Fruit fly (Drosophila melanogaster) whole organism, embryonic: ENCODE results near the gene beat-Vc.

Experiments used
- ATbp ChIP-seq: fragments of 200-800 bp; sonication (Bioruptor generic); optimal IDR thresholded peaks from 2 replicates; lab custom pipeline; 2017; ENCODE audit warnings: missing biosample characterization, mild to moderate bottlenecking, missing genetic modification characterization, missing genetic modification reagents
- Ada2b ChIP-seq: fragments of 200-800 bp; sonication (Bioruptor generic); IDR thresholded peaks from 2 replicates; pipeline ENCODE4 v1.3.6; 2022; ENCODE audit warnings: missing biosample characterization, missing genetic modification characterization
- Antp ChIP-seq: fragments of 200-800 bp; sonication (Bioruptor generic); optimal IDR thresholded peaks from 3 replicates; lab custom pipeline; 2016; ENCODE audit warnings: missing biosample characterization, missing genetic modification characterization
- Bteb2 ChIP-seq: fragments of 200-800 bp; sonication (Bioruptor generic); optimal IDR thresholded peaks from 2 replicates; lab custom pipeline; 2016; ENCODE audit warnings: missing biosample characterization, missing genetic modification characterization
- CG11504 ChIP-seq: fragments of 200-800 bp; sonication (Bioruptor generic); optimal IDR thresholded peaks from 3 replicates; lab custom pipeline; 2019; ENCODE audit warnings: missing biosample characterization, mild to moderate bottlenecking, missing genetic modification characterization, moderate library complexity
- CG1233 ChIP-seq: fragments of 200-800 bp; sonication (Bioruptor generic); optimal IDR thresholded peaks from 4 replicates; lab custom pipeline; 2018; ENCODE audit warnings: missing biosample characterization, mild to moderate bottlenecking, missing genetic modification characterization
- CG14441 ChIP-seq: fragments of 200-800 bp; sonication (Bioruptor generic); IDR thresholded peaks from 2 replicates; pipeline ENCODE4 v1.3.6; 2022; ENCODE audit warnings: missing biosample characterization, missing genetic modification characterization
- CG15269 ChIP-seq: fragments of 200-800 bp; sonication (Bioruptor generic); optimal IDR thresholded peaks from 2 replicates; lab custom pipeline; 2018; ENCODE audit warnings: missing biosample characterization, mild to moderate bottlenecking, missing genetic modification characterization, moderate library complexity
- CG16813 ChIP-seq: fragments of 200-800 bp; sonication (Bioruptor generic); IDR thresholded peaks from 3 replicates; pipeline ENCODE4 v1.3.6; 2022; ENCODE audit warnings: missing biosample characterization, missing genetic modification characterization; ENCODE audit not compliant: partially characterized antibody
- CG17328 ChIP-seq: fragments of 200-800 bp; sonication (Bioruptor generic); IDR thresholded peaks from 2 replicates; pipeline ENCODE4 v1.3.6; 2022; ENCODE audit warnings: missing biosample characterization, missing genetic modification characterization
- CG17359 ChIP-seq: fragments of 200-800 bp; sonication (Bioruptor generic); optimal IDR thresholded peaks from 3 replicates; lab custom pipeline; 2018; ENCODE audit warnings: missing biosample characterization, mild to moderate bottlenecking, missing genetic modification characterization, moderate library complexity
- CG1792 ChIP-seq: fragments of 200-800 bp; sonication (Bioruptor generic); optimal IDR thresholded peaks from 2 replicates; lab custom pipeline; 2016; ENCODE audit warnings: missing biosample characterization, missing genetic modification characterization
- CG32772 ChIP-seq: fragments of 200-800 bp; sonication (Bioruptor generic); IDR thresholded peaks from 2 replicates; pipeline ENCODE4 v1.3.6; 2022; ENCODE audit warnings: missing biosample characterization, missing genetic modification characterization
- CG6765 ChIP-seq: fragments of 200-800 bp; sonication (Bioruptor generic); optimal IDR thresholded peaks from 3 replicates; lab custom pipeline; 2017; ENCODE audit warnings: missing biosample characterization, mild to moderate bottlenecking, missing genetic modification characterization
- CG7839 ChIP-seq: fragments of 200-800 bp; sonication (Bioruptor generic); optimal IDR thresholded peaks from 3 replicates; lab custom pipeline; 2018; ENCODE audit warnings: missing biosample characterization, mild to moderate bottlenecking, missing genetic modification characterization, moderate library complexity
- CG8290 ChIP-seq, 3 experiments: fragments of 200-800 bp; sonication (Bioruptor generic); optimal IDR thresholded peaks; 2 replicates each; lab custom pipeline; 2016 to 2019; ENCODE audit warnings: missing biosample characterization in 3 of 3, missing genetic modification characterization in 3 of 3, mild to moderate bottlenecking in 2 of 3, moderate library complexity in 1 of 3
- CG9215 ChIP-seq: fragments of 200-800 bp; sonication (Bioruptor generic); IDR thresholded peaks from 2 replicates; pipeline ENCODE4 v1.3.6; 2022; ENCODE audit warnings: missing biosample characterization, missing genetic modification characterization
- CG9437 ChIP-seq: fragments of 200-800 bp; sonication (Bioruptor generic); optimal IDR thresholded peaks from 2 replicates; lab custom pipeline; 2018; ENCODE audit warnings: missing biosample characterization, mild to moderate bottlenecking, missing genetic modification characterization
- Dbx ChIP-seq: fragments of 200-800 bp; sonication (Bioruptor generic); IDR thresholded peaks from 3 replicates; pipeline ENCODE4 v1.3.6; 2022; ENCODE audit warnings: missing biosample characterization, missing genetic modification characterization
- Fer1 ChIP-seq: fragments of 200-800 bp; sonication (Bioruptor generic); optimal IDR thresholded peaks from 2 replicates; lab custom pipeline; 2017; ENCODE audit warnings: missing biosample characterization, mild to moderate bottlenecking, missing genetic modification characterization
- HLH3B ChIP-seq: fragments of 200-800 bp; sonication (Bioruptor generic); IDR thresholded peaks from 2 replicates; pipeline ENCODE4 v1.3.6; 2022; ENCODE audit warnings: missing biosample characterization, missing genetic modification characterization
- Hmr ChIP-seq: fragments of 200-800 bp; sonication (Bioruptor generic); optimal IDR thresholded peaks from 3 replicates; lab custom pipeline; 2017; ENCODE audit warnings: mild to moderate bottlenecking, missing biosample characterization, missing genetic modification reagents, missing genetic modification characterization
- Hr51 ChIP-seq, 2 experiments: fragments of 200-800 bp; sonication (Bioruptor generic); optimal IDR thresholded peaks; 2 replicates in 1 of 2; 3 replicates in 1 of 2; lab custom pipeline; 2016 to 2018; ENCODE audit warnings: missing biosample characterization in 2 of 2, missing genetic modification characterization in 2 of 2, mild to moderate bottlenecking in 1 of 2, moderate library complexity in 1 of 2
- Oaz ChIP-seq: fragments of 200-800 bp; sonication (Bioruptor generic); IDR thresholded peaks from 2 replicates; pipeline ENCODE4 v1.3.6; 2022; ENCODE audit warnings: missing biosample characterization, missing genetic modification characterization
- Poxn ChIP-seq: fragments of 200-800 bp; sonication (Bioruptor generic); IDR thresholded peaks from 2 replicates; pipeline ENCODE4 v1.3.6; 2022; ENCODE audit warnings: missing biosample characterization, missing genetic modification characterization
- Six4 ChIP-seq: fragments of 200-800 bp; sonication (Bioruptor generic); optimal IDR thresholded peaks from 2 replicates; lab custom pipeline; 2016; ENCODE audit warnings: missing biosample characterization, missing genetic modification characterization
- abd-A ChIP-seq: fragments of 200-800 bp; sonication (Bioruptor generic); optimal IDR thresholded peaks from 3 replicates; lab custom pipeline; 2019; ENCODE audit warnings: missing biosample characterization, mild to moderate bottlenecking, missing genetic modification characterization, moderate library complexity
- al ChIP-seq: fragments of 200-800 bp; sonication (Bioruptor generic); IDR thresholded peaks from 2 replicates; pipeline ENCODE4 v1.3.6; 2022; ENCODE audit warnings: missing biosample characterization, missing genetic modification characterization
- bab2 ChIP-seq: fragments of 200-800 bp; sonication (Bioruptor generic); optimal IDR thresholded peaks from 2 replicates; lab custom pipeline; 2016; ENCODE audit warnings: missing biosample characterization, missing genetic modification characterization
- bcd ChIP-seq: fragments of 200-800 bp; sonication (Bioruptor generic); optimal IDR thresholded peaks from 2 replicates; lab custom pipeline; 2017; ENCODE audit warnings: missing biosample characterization, mild to moderate bottlenecking, missing genetic modification characterization
- chif ChIP-seq, 2 experiments: fragments of 200-800 bp; sonication (Bioruptor generic); optimal IDR thresholded peaks; 3 replicates each; lab custom pipeline; 2016; ENCODE audit warnings: missing biosample characterization in 2 of 2, missing genetic modification characterization in 2 of 2
- dpn ChIP-seq, 2 experiments: fragments of 200-800 bp; sonication (Bioruptor generic); optimal IDR thresholded peaks; 3 replicates each; lab custom pipeline; 2016; ENCODE audit warnings: missing biosample characterization in 2 of 2, missing genetic modification characterization in 2 of 2
- dysf ChIP-seq: fragments of 200-800 bp; sonication (Bioruptor generic); IDR thresholded peaks from 3 replicates; pipeline ENCODE4 v1.3.6; 2022; ENCODE audit warnings: missing biosample characterization, missing genetic modification characterization
- esg ChIP-seq: fragments of 200-800 bp; sonication (Bioruptor generic); conservative IDR thresholded peaks from 2 replicates; pipeline ENCODE4 v1.3.6; 2022; ENCODE audit warnings: missing biosample characterization, missing genetic modification characterization
- fd96Cb ChIP-seq: fragments of 200-800 bp; sonication (Bioruptor generic); optimal IDR thresholded peaks from 2 replicates; lab custom pipeline; 2018; ENCODE audit warnings: missing biosample characterization, mild to moderate bottlenecking, missing genetic modification characterization, moderate library complexity
- ind ChIP-seq: fragments of 200-800 bp; sonication (Bioruptor generic); optimal IDR thresholded peaks from 3 replicates; lab custom pipeline; 2016; ENCODE audit warnings: missing biosample characterization, missing genetic modification characterization
- lab ChIP-seq: fragments of 200-800 bp; sonication (Bioruptor generic); optimal IDR thresholded peaks from 3 replicates; lab custom pipeline; 2017; ENCODE audit warnings: missing biosample characterization, missing genetic modification characterization, mild to moderate bottlenecking, moderate library complexity, missing genetic modification reagents
- onecut ChIP-seq: fragments of 200-800 bp; sonication (Bioruptor generic); IDR thresholded peaks from 2 replicates; pipeline ENCODE4 v1.3.6; 2022; ENCODE audit warnings: missing biosample characterization, missing genetic modification characterization
- pan ChIP-seq, 4 experiments: fragments of >200 bp in 3 of 4; fragments of 200-800 bp in 1 of 4; sonication (Bioruptor generic) in 1 of 4; optimal IDR thresholded peaks in 3 of 4; IDR thresholded peaks in 1 of 4; 2 replicates each; pipeline versions ENCODE4 v1.3.6 to Lab custom; 2017 to 2022; ENCODE audit warnings: missing biosample characterization in 2 of 4, missing genetic modification characterization in 2 of 4, mixed read lengths in 1 of 4
- peb ChIP-seq: fragments of 200-800 bp; sonication (Bioruptor generic); IDR thresholded peaks from 2 replicates; pipeline ENCODE4 v1.3.6; 2022; ENCODE audit warnings: missing biosample characterization, missing genetic modification characterization
- scrt ChIP-seq: fragments of 200-800 bp; sonication (Bioruptor generic); optimal IDR thresholded peaks from 2 replicates; lab custom pipeline; 2018; ENCODE audit warnings: missing biosample characterization, mild to moderate bottlenecking, missing genetic modification characterization, moderate library complexity
- sens ChIP-seq: fragments of 200-800 bp; sonication (Bioruptor generic); peaks from one replicate; lab custom pipeline; 2016; ENCODE audit warnings: missing biosample characterization, missing genetic modification characterization
- seq ChIP-seq: fragments of 200-800 bp; sonication (Bioruptor generic); IDR thresholded peaks from 2 replicates; pipeline ENCODE4 v1.3.6; 2022; ENCODE audit warnings: missing biosample characterization, missing genetic modification characterization
- sisA ChIP-seq: fragments of 200-800 bp; sonication (Bioruptor generic); IDR thresholded peaks from 2 replicates; pipeline ENCODE4 v1.3.6; 2022; ENCODE audit warnings: missing biosample characterization, missing genetic modification characterization
- unpg ChIP-seq: fragments of 200-800 bp; sonication (Bioruptor generic); optimal IDR thresholded peaks from 3 replicates; lab custom pipeline; 2018; ENCODE audit warnings: missing biosample characterization, mild to moderate bottlenecking, missing genetic modification characterization, moderate library complexity

The beat-Vc gene

DNA sequence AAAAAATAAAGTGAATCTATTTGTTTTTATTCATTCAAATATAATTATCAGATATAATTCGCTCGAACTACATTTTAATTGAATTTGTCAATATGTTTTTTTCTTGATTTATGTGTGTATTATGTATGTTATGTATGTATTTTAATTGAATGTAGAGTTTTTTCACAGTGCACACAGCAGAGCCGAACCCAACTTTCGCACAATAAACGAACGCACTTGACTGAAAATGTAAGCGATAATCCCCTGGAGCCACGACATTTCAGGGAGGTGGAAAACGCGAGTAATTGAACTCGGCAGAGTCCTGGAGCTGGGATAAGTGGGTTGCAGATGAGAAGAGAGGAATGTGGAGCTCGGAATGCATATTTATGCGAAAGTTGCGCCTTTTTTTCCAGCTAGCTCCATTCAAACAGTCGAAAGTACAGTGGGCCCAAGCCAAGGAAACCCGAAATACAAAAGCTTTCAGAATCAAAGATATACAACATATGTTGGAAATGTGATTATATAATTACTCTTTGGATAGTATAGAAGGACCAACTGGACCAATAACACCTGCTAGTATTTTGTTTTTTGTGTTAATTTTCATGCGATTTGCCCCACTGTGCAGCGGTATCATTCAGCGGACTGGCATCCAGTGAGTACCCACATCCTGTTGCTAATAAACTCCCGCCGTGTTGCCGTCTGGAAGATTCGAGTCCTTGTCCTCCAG lies 54.9 kb downstream of the beat-Vc start (continued):
- TF ChIP-seq ind (GFP tag; lab: Kevin White, UChicago) (peak; percentile 24), bcd (GFP tag; lab: Kevin White, UChicago) (peak; percentile 30), lab (GFP tag; lab: Kevin White, UChicago) (peak; percentile 70), abd-A (peak; percentile 14), Dbx (GFP tag; lab: Robert Waterston, UW) (peak; percentile 38; the same call in 1 of the 3 replicates), CG14441 (peak; percentile 36; the same call in 1 of the 2 replicates), HLH3B (GFP tag; lab: Robert Waterston, UW) (peak; percentile 29; the same call in 1 of the 2 replicates), CG1233 (peak; percentile 1), peb (GFP tag; lab: Robert Waterston, UW) (0 out of 2 replicates have a peak, but pooled peaks have one; percentile 16), CG11504 (peak; percentile 40), fd96Cb (peak; percentile 10), bab2 (GFP tag; lab: Kevin White, UChicago) (no peak), seq (GFP tag; lab: Robert Waterston, UW) (0 out of 2 replicates have a peak, but pooled peaks have one; percentile 19), CG7839 (tag; lab: Kevin White, UChicago) (peak; percentile 47), scrt (GFP tag; lab: Kevin White, UChicago) (peak; percentile 26), dpn (GFP tag; optimal IDR thresholded peaks at IDR 0.05; lab: Kevin White, UChicago) (peak; percentile 15 to 26), Poxn (GFP tag; lab: Robert Waterston, UW) (no peak), CG15269 (peak; percentile 49), dysf (GFP tag; lab: Robert Waterston, UW) (peak; percentile 54; the same call in 2 of the 3 replicates), esg (GFP tag; lab: Robert Waterston, UW) (no peak; the same call in 1 of the 2 replicates), CG9437 (no peak), unpg (GFP tag; lab: Kevin White, UChicago) (peak; percentile 32), CG1792 (GFP tag; lab: Kevin White, UChicago) (peak; percentile 7), CG32772 (GFP tag; lab: Robert Waterston, UW) (peak; percentile 24; the same call in 1 of the 2 replicates), pan (optimal IDR thresholded peaks at IDR 0.05; lab: Kevin White, UChicago) (no peak), pan (GFP tag; optimal IDR thresholded peaks at IDR 0.05 in 1 of 2, IDR thresholded peaks at IDR 0.05 in 1 of 2) (peak in 1 of 2 experiments; percentile 62), ATbp (peak; percentile 47), Six4 (GFP tag; lab: Kevin White, UChicago) (peak; percentile 10), CG8290 (GFP tag; optimal IDR thresholded peaks at IDR 0.05; lab: Kevin White, UChicago) (no peak), CG8290 (tag; optimal IDR thresholded peaks at IDR 0.05; lab: Kevin White, UChicago) (peak in 1 of 2 experiments; percentile 75), al (peak; percentile 17; the same call in 1 of the 2 replicates), sens (GFP tag; lab: Kevin White, UChicago) (peak; percentile 77), CG17328 (GFP tag; lab: Robert Waterston, UW) (no peak), CG9215 (GFP tag; lab: Robert Waterston, UW) (peak; percentile 33; the same call in 1 of the 2 replicates), onecut (peak; percentile 22; the same call in 1 of the 2 replicates), Fer1 (GFP tag; lab: Kevin White, UChicago) (peak; percentile 47), sisA (GFP tag; lab: Robert Waterston, UW) (peak; percentile 42; the same call in 1 of the 2 replicates), Hmr (GFP tag; lab: Kevin White, UChicago) (peak; percentile 62), CG16813 (GFP tag; lab: Robert Waterston, UW) (no peak), Hr51 (GFP tag; optimal IDR thresholded peaks at IDR 0.05; lab: Kevin White, UChicago) (peak in 1 of 2 experiments; percentile 16), Oaz (peak; percentile 22; the same call in 1 of the 2 replicates), Antp (peak; percentile 2), Ada2b (GFP tag; lab: Robert Waterston, UW) (peak; percentile 31; the same call in 1 of the 2 replicates), Bteb2 (no peak), CG17359 (peak; percentile 4), CG6765 (GFP tag; lab: Kevin White, UChicago) (peak; percentile 2), chif (GFP tag; optimal IDR thresholded peaks at IDR 0.05; lab: Kevin White, UChicago) (peak in 1 of 2 experiments; percentile 19)
- TF ChIP-seq, all 482 proteins: peak for 101
